Worm (Caenorhabditis elegans): ENCODE data around the gene ell-1.

- TF ChIP-seq scrt-1 (GFP tag; IDR thresholded peaks at IDR 0.05), result no peak
- no peak for TF ChIP-seq ama-1 (optimal IDR thresholded peaks at IDR 0.05)
- TF ChIP-seq hmbx-1 (tag; optimal IDR thresholded peaks at IDR 0.05), result no peak
- no peak for TF ChIP-seq pes-1 (GFP tag; IDR thresholded peaks at IDR 0.05)
- no peak for TF ChIP-seq flt-1 (GFP tag; IDR thresholded peaks at IDR 0.05)
- no peak for TF ChIP-seq sea-1 (GFP tag; conservative IDR thresholded peaks at IDR 0.05)
- TF ChIP-seq aly-1 (tag; optimal IDR thresholded peaks at IDR 0.05), result no peak
- TF ChIP-seq hmg-4 (GFP tag; optimal IDR thresholded peaks at IDR 0.05), result no peak
- no peak for TF ChIP-seq ets-7 (tag; optimal IDR thresholded peaks at IDR 0.05)
- no peak for TF ChIP-seq tbx-11 (GFP tag; IDR thresholded peaks at IDR 0.05)
- no peak for TF ChIP-seq hnd-1 (tag; optimal IDR thresholded peaks at IDR 0.05)
- no peak for TF ChIP-seq ceh-36 (tag; optimal IDR thresholded peaks at IDR 0.05)
- no peak for TF ChIP-seq ceh-13 (GFP tag; optimal IDR thresholded peaks at IDR 0.05)
Observed at ce11 chrIV:4434441-4435084, 40.4 kb downstream of the ell-1 start, which contains the start of the genes R08C7.8 and R08C7.4.

Data from whole organism, early embryonic.